Worm (Caenorhabditis elegans) whole organism, late embryonic: Measurements from ENCODE around the gene npr-17.

Experiments
- C38D4.7 ChIP-seq: fragments of 200-800 bp; sonication (Bioruptor generic); optimal IDR thresholded peaks from 2 replicates; lab custom pipeline; 2018; ENCODE audit warnings: mild to moderate bottlenecking, missing genetic modification characterization, moderate library complexity, missing compliant biosample characterization
- K02D7.2 ChIP-seq: sonication (generic microtip); optimal IDR thresholded peaks from 2 replicates; lab custom pipeline; 2017; ENCODE audit warnings: mild to moderate bottlenecking, missing genetic modification characterization, missing compliant biosample characterization
- K09A11.1 ChIP-seq: sonication (generic microtip); optimal IDR thresholded peaks from 2 replicates; lab custom pipeline; 2017; ENCODE audit warnings: antibody characterized with exemption, mild to moderate bottlenecking, missing genetic modification characterization, missing compliant biosample characterization; ENCODE audit not compliant: insufficient read depth
- T23F11.4 ChIP-seq: fragments of 200-800 bp; sonication (Bioruptor generic); optimal IDR thresholded peaks from 2 replicates; lab custom pipeline; 2018; ENCODE audit warnings: mild to moderate bottlenecking, missing genetic modification characterization, missing compliant biosample characterization
- Y22D7AL.16 ChIP-seq: sonication (generic microtip); optimal IDR thresholded peaks from 2 replicates; lab custom pipeline; 2016; ENCODE audit warnings: missing genetic modification characterization, missing compliant biosample characterization
- ceh-18 ChIP-seq: sonication (generic microtip); optimal IDR thresholded peaks from 2 replicates; lab custom pipeline; 2016; ENCODE audit warnings: missing genetic modification characterization, missing compliant biosample characterization
- ceh-45 ChIP-seq: fragments of 200-800 bp; sonication (Bioruptor generic); IDR thresholded peaks from 2 replicates; pipeline ENCODE4 v1.3.6; 2022; ENCODE audit warnings: missing genetic modification reagents, missing genetic modification characterization, missing compliant biosample characterization
- ceh-48 ChIP-seq: sonication (generic microtip); optimal IDR thresholded peaks from 2 replicates; lab custom pipeline; 2016; ENCODE audit warnings: missing genetic modification characterization, inconsistent platforms, missing compliant biosample characterization
- che-1 ChIP-seq: sonication (generic microtip); optimal IDR thresholded peaks from 2 replicates; lab custom pipeline; 2016; ENCODE audit warnings: mild to moderate bottlenecking, missing genetic modification characterization, missing compliant biosample characterization
- dve-1 ChIP-seq: sonication (generic microtip); optimal IDR thresholded peaks from 2 replicates; lab custom pipeline; 2017; ENCODE audit warnings: antibody characterized with exemption, mild to moderate bottlenecking, missing genetic modification characterization, missing compliant biosample characterization
- ets-4 ChIP-seq: sonication (generic microtip); optimal IDR thresholded peaks from 2 replicates; lab custom pipeline; 2016; ENCODE audit warnings: missing genetic modification characterization, missing compliant biosample characterization
- fkh-10 ChIP-seq: fragments of 150-350 bp; optimal IDR thresholded peaks from 2 replicates; lab custom pipeline; 2014; ENCODE audit warnings: missing biosample characterization, missing genetic modification reagents, missing genetic modification characterization
- hlh-6 ChIP-seq: sonication (generic microtip); optimal IDR thresholded peaks from 2 replicates; lab custom pipeline; 2016; ENCODE audit warnings: missing genotype, missing genetic modification characterization, missing compliant biosample characterization
- mec-3 ChIP-seq: sonication (generic microtip); optimal IDR thresholded peaks from 2 replicates; lab custom pipeline; 2016; ENCODE audit warnings: borderline replicate concordance, missing genetic modification characterization, missing compliant biosample characterization
- nfya-1 ChIP-seq: sonication (generic microtip); optimal IDR thresholded peaks from 2 replicates; lab custom pipeline; 2017; ENCODE audit warnings: missing genetic modification characterization, mild to moderate bottlenecking, missing compliant biosample characterization, antibody characterized with exemption, moderate library complexity
- nhr-232 ChIP-seq: sonication (generic microtip); optimal IDR thresholded peaks from 2 replicates; lab custom pipeline; 2016; ENCODE audit warnings: missing genetic modification characterization, missing compliant biosample characterization
- odd-2 ChIP-seq: sonication (generic microtip); optimal IDR thresholded peaks from 2 replicates; lab custom pipeline; 2017; ENCODE audit warnings: antibody characterized with exemption, mild to moderate bottlenecking, missing genetic modification characterization, missing compliant biosample characterization
- ref-2 ChIP-seq: sonication (generic microtip); optimal IDR thresholded peaks from 2 replicates; lab custom pipeline; 2016; ENCODE audit warnings: missing genetic modification characterization, missing compliant biosample characterization
- tbx-7 ChIP-seq: sonication (generic microtip); optimal IDR thresholded peaks from 2 replicates; lab custom pipeline; 2016; ENCODE audit warnings: missing genotype, missing genetic modification characterization, missing compliant biosample characterization
- ztf-16 ChIP-seq: sonication (generic microtip); optimal IDR thresholded peaks from 2 replicates; lab custom pipeline; 2017; ENCODE audit warnings: missing genetic modification characterization, missing compliant biosample characterization

Gene npr-17

DNA sequence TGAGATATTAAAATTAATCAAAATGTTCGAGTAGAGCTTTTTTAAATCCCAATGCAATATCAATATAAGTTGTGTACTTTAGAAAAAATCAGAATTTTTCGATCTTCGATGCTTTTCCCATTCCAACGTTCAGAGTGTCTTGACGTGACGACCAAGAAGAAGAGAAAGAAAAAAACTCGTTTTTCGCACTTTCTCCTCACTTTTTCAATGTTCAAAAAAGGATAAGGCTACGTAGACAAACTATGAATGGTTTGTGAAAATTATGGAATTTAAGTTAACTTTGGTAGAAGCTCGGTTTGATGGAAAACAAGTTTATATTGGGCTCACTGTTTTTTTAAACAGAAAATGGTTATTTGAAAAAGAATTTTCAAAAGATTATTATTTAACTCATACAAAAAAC is 48.6 kb downstream of the npr-17 start:
- TF ChIP-seq T23F11.4 (GFP tag; lab: Kevin White, UChicago) (no peak), ceh-45 (no peak), che-1 (tag; lab: Kevin White, UChicago) (no peak), tbx-7 (no peak), hlh-6 (tag; lab: Kevin White, UChicago) (no peak)

DNA sequence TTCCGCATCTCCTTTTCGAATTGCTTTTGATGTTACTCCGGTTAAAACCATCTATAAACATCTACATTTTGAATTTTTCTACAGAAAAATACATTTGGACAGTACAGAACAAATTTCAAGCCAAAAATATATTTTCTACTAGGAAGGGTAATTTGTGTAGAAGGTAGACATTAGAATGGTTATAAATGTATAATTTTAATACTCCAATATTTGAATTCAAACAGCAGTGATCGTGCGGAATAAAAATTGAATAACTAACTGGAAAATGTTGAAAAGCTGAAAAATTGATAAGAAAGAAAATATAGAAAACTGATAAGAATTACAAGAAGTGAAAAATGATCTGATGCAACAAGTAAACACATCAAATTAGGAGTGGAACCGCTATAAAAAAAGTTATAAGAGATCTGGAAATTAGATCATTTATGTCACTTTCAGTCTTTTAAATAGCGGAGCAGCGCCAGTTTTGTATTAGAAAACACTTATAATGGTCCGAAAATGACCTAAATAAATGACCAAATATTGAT is 49.2 kb downstream of the npr-17 start, which contains the start of gene gsto-1:
TSS of gene gsto-1 (minus strand) at position 51 of the 524 bp plus-strand sequence.
- no peak for TF ChIP-seq ceh-18 (tag; lab: Kevin White, UChicago)
- TF ChIP-seq odd-2 (tag; lab: Kevin White, UChicago) = no peak
- TF ChIP-seq fkh-10 (GFP tag; lab: Kevin White, UChicago) = no peak
- TF ChIP-seq ref-2 (tag; lab: Kevin White, UChicago) = no peak
- TF ChIP-seq nhr-232 (tag; lab: Kevin White, UChicago) = no peak
- TF ChIP-seq K09A11.1 (tag; lab: Kevin White, UChicago) = no peak
- no peak for TF ChIP-seq C38D4.7 (GFP tag; lab: Kevin White, UChicago)
- no peak for TF ChIP-seq dve-1 (tag; lab: Kevin White, UChicago)
- no peak for TF ChIP-seq nfya-1 (tag; lab: Kevin White, UChicago)
- no peak for TF ChIP-seq mec-3
- TF ChIP-seq ztf-16 (tag; lab: Kevin White, UChicago) = no peak
- TF ChIP-seq K02D7.2 (tag; lab: Kevin White, UChicago) = no peak
- TF ChIP-seq ets-4 (tag; lab: Kevin White, UChicago) = no peak

DNA sequence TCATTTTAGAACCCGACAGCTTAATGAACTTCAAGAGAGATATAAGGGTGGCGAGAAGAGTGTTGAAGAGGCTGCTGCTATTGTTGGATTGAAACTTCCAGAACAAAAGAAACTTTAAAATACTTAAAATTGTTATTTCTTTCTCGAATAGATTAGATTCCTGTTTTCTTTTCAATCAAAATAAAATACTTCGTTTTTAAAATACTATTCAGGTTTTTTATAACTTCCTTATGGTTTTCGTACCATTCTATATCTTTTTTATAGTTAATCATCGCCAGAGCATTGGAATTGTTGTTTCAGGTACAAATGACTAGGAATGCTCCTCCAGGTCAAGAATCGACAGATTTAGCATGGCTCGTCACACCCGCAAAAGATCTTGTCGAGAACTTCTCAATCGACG is 54.8 kb downstream of the npr-17 start, which contains the start of gene kle-2:
TSS of gene kle-2 (plus strand) at position 301 of the 400 bp plus-strand sequence.
- TF ChIP-seq nfya-1 (tag; lab: Kevin White, UChicago) (no peak), ceh-48 (tag; lab: Kevin White, UChicago) (no peak), dve-1 (tag; lab: Kevin White, UChicago) (no peak)
- TF ChIP-seq, all 69 proteins: peak for 0

DNA sequence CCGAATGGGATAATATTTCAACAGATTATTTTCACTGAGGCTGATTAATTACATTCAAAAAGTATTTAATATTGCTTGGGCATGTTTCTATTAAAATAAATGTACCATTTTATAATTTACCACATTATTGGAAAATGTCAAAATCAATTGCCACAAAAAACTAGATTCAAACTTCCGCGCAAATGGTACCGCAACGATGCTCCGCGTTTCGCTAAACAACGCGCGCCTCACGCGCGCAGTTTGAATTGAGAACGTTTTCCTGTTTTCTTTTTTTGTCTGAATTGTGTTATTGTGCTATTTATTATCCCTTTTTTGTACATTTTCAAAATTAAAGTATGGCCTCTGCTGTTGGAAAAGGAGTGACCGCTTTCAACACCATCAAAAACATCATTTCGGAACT is 55.4 kb downstream of the npr-17 start, which contains the start of gene C29E4.12:
TSS of gene C29E4.12 (plus strand) at position 333 of the 400 bp plus-strand sequence.
- no peak for TF ChIP-seq Y22D7AL.16
- TF ChIP-seq nfya-1 (tag; lab: Kevin White, UChicago) = peak; percentile 56
